Fruit fly (Drosophila melanogaster): ENCODE measurements around the gene eyg.
A peak's percentile ranks its signal among the peaks of the same experiment; 100 is the strongest.

The eyg gene

DNA sequence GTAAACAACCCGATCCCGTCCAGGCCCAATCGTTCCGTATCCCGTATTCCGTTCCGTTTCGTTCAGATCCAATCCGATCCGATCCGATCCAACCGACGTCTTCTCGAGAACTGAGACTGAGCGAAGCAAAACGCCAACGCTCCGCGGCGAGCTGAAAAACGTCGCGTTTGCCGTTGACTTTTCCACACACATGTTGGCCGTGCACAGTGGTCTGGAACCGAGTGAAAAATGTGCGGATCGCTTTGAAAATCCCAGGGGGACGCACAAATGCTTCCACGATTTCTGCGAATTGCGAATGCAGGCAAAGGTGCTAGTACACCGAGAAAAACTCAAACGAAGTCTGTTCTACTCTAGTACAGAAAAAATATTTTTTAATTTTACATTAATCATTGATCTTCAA is 17.1 kb upstream of the eyg start, which contains the start of gene CG10663:
TSS of gene CG10663 (minus strand) at position 88 of the 400 bp plus-strand sequence.
- no peak for TF ChIP-seq CG32264 (GFP tag; optimal IDR thresholded peaks at IDR 0.05)
- no peak for TF ChIP-seq N (GFP tag; optimal IDR thresholded peaks at IDR 0.05)
- TF ChIP-seq br (GFP tag; optimal IDR thresholded peaks at IDR 0.05), result no peak
- TF ChIP-seq sage (GFP tag; optimal IDR thresholded peaks at IDR 0.05), result no peak
- TF ChIP-seq OdsH (GFP tag; optimal IDR thresholded peaks at IDR 0.05), result no peak
- no peak for TF ChIP-seq dsf (GFP tag; optimal IDR thresholded peaks at IDR 0.05; ENCODE audit: borderline replicate concordance)
- no peak for TF ChIP-seq fru (GFP tag; optimal IDR thresholded peaks at IDR 0.05)
- no peak for TF ChIP-seq brk (GFP tag; optimal IDR thresholded peaks at IDR 0.05)
- TF ChIP-seq Hr78 (GFP tag; optimal IDR thresholded peaks at IDR 0.05), result no peak
- TF ChIP-seq sv (GFP tag; optimal IDR thresholded peaks at IDR 0.05), result no peak
- no peak for TF ChIP-seq h (GFP tag; optimal IDR thresholded peaks at IDR 0.05)
- no peak for TF ChIP-seq pan (optimal IDR thresholded peaks at IDR 0.05)
- TF ChIP-seq Jra (GFP tag; optimal IDR thresholded peaks at IDR 0.05), result no peak
- TF ChIP-seq Abd-B (GFP tag; optimal IDR thresholded peaks at IDR 0.05), result no peak
- TF ChIP-seq Rel (GFP tag; optimal IDR thresholded peaks at IDR 0.05), result no peak
- TF ChIP-seq Rel (tag; optimal IDR thresholded peaks at IDR 0.05), result no peak

DNA sequence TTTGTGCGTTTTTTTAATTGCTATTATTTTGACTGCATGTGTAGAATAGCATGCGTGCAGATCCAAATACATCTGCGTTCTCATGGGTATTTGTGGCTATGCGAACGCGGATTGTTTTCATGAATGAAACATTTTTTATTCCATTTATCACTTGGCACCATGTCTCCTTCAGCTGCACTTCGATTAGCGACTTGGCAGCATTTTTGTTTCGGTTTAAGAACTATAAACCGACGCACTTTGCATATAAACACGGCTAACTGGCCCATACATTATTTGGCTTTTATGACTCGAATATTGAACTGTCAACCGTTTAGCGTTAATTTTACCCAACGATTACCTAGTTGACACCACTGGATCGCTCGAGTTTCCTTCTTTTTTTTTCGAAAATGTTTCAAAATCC is 16.6 kb upstream of the eyg start:
- no peak for TF ChIP-seq psq (GFP tag; optimal IDR thresholded peaks at IDR 0.05)
- TF ChIP-seq brk (GFP tag; optimal IDR thresholded peaks at IDR 0.05), result no peak
- no peak for TF ChIP-seq Hr83 (GFP tag; optimal IDR thresholded peaks at IDR 0.05; ENCODE audit: poor library complexity, severe bottlenecking)
- no peak for TF ChIP-seq Vsx2 (GFP tag; optimal IDR thresholded peaks at IDR 0.05; ENCODE audit: partially characterized antibody)
- TF ChIP-seq rgr (GFP tag; optimal IDR thresholded peaks at IDR 0.05), result no peak

DNA sequence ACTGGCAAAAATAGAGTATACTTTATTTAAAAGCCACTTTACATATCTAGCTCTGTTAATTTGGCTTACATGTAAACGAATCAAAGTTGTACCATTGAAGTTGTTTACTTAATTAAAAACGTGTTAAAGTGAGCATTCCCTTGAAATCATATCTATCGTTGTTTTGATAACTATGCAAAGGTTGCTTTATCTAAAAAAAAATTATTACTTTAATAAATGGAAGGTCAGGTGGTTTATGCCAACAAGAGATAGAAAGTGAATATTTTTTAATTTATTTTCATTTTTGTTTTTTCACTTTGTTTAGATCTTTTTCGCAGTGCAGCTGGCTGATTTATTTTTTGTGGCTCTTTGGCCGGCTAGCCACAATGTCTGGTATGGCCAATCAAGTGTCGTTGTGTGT is 15.1 kb upstream of the eyg start:
- TF ChIP-seq Sp1 (GFP tag; optimal IDR thresholded peaks at IDR 0.05), result no peak
- peak; percentile 8 for TF ChIP-seq fru (GFP tag; optimal IDR thresholded peaks at IDR 0.05)
- peak; percentile 47 for TF ChIP-seq h (GFP tag; optimal IDR thresholded peaks at IDR 0.05)
- TF ChIP-seq rgr (GFP tag; optimal IDR thresholded peaks at IDR 0.05), result peak; percentile 21
- peak; percentile 68 for TF ChIP-seq sv (GFP tag; optimal IDR thresholded peaks at IDR 0.05)
- TF ChIP-seq psq (GFP tag; optimal IDR thresholded peaks at IDR 0.05), result peak; percentile 13
- TF ChIP-seq HLH106 (tag; optimal IDR thresholded peaks at IDR 0.05), result peak; percentile 16
- TF ChIP-seq Myc (optimal IDR thresholded peaks at IDR 0.05), result no peak
- TF ChIP-seq Hnf4 (GFP tag; optimal IDR thresholded peaks at IDR 0.05), result peak; percentile 14
- TF ChIP-seq foxo (GFP tag; optimal IDR thresholded peaks at IDR 0.05), result peak in 1 of 2 experiments; percentile 16
- no peak for TF ChIP-seq Dfd (GFP tag; optimal IDR thresholded peaks at IDR 0.05)
- TF ChIP-seq ey (GFP tag; optimal IDR thresholded peaks at IDR 0.05), result peak; percentile 13
- no peak for TF ChIP-seq Vsx2 (GFP tag; optimal IDR thresholded peaks at IDR 0.05; ENCODE audit: partially characterized antibody)

DNA sequence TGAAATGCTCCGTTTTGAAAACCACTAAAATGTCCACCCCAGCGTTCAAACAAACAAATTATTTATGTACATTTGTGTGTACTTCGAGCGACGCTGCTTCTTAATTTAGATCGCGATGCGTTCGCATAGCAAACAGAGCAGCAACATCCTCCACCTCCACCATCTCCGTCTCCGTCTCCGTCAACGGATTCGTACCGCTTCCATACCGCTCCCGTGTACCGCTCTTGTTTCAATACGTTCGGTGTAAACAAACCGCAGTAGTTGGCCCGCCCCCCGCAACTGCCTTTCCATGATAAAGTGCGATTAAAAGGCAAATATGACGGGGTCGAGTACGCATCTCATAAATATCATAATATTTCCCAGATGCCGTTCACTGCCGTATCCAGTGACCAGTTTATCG is 14.4 kb upstream of the eyg start, which contains the start of gene CG33725:
TSS of gene CG33725 (plus strand) at position 364 of the 400 bp plus-strand sequence.
- TF ChIP-seq Hnf4 (GFP tag; optimal IDR thresholded peaks at IDR 0.05) (no peak), Jra (GFP tag; optimal IDR thresholded peaks at IDR 0.05) (no peak), dl (GFP tag; optimal IDR thresholded peaks at IDR 0.05; ENCODE audit: insufficient read depth in 1 of 2, partially characterized antibody in 2 of 2) (no peak), rgr (GFP tag; optimal IDR thresholded peaks at IDR 0.05) (no peak), Abd-B (GFP tag; optimal IDR thresholded peaks at IDR 0.05) (no peak), CG9705 (GFP tag; optimal IDR thresholded peaks at IDR 0.05) (no peak), Vsx2 (GFP tag; optimal IDR thresholded peaks at IDR 0.05; ENCODE audit: partially characterized antibody) (no peak), psq (GFP tag; optimal IDR thresholded peaks at IDR 0.05) (no peak), Mio (GFP tag; optimal IDR thresholded peaks at IDR 0.05) (no peak), pan (optimal IDR thresholded peaks at IDR 0.05) (no peak), usp (GFP tag; optimal IDR thresholded peaks at IDR 0.05) (no peak), GATAd (GFP tag; optimal IDR thresholded peaks at IDR 0.05) (no peak), CrebA (GFP tag; optimal IDR thresholded peaks at IDR 0.05; ENCODE audit: borderline replicate concordance) (no peak), Dfd (GFP tag; optimal IDR thresholded peaks at IDR 0.05) (no peak)

DNA sequence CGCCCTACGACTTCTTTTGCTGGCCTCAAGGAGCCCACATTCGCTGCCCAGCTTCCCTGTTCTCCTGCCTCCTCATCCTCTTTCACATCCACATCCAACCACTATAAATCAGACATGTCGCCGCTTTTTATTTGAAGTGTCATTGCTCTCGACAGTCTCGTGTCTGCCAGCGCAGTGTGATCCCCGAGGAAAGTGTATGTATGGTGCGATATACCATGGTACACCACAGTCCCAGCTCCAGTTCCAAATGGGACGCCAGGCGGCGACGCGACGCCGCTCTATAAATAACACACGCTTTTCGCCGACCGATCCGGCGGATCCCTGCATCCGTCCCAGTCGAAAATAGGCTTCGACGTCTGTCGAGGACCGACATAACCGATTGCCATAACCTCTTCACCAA is 10.4 kb upstream of the eyg start:
- no peak for TF ChIP-seq dl (GFP tag; optimal IDR thresholded peaks at IDR 0.05; ENCODE audit: insufficient read depth in 1 of 2, partially characterized antibody in 2 of 2)
- no peak for TF ChIP-seq Myc (optimal IDR thresholded peaks at IDR 0.05)
- TF ChIP-seq woc (GFP tag; optimal IDR thresholded peaks at IDR 0.05), result no peak
- no peak for TF ChIP-seq Mio (GFP tag; optimal IDR thresholded peaks at IDR 0.05)
- no peak for TF ChIP-seq tai (GFP tag; optimal IDR thresholded peaks at IDR 0.05)
- no peak for TF ChIP-seq Rel (GFP tag; optimal IDR thresholded peaks at IDR 0.05)
- no peak for TF ChIP-seq Rel (tag; optimal IDR thresholded peaks at IDR 0.05)
- TF ChIP-seq fru (GFP tag; optimal IDR thresholded peaks at IDR 0.05), result no peak
- TF ChIP-seq lola (GFP tag; optimal IDR thresholded peaks at IDR 0.05), result no peak
- no peak for TF ChIP-seq usp (GFP tag; optimal IDR thresholded peaks at IDR 0.05)
- TF ChIP-seq CrebA (GFP tag; optimal IDR thresholded peaks at IDR 0.05; ENCODE audit: borderline replicate concordance), result no peak
- TF ChIP-seq CG9705 (GFP tag; optimal IDR thresholded peaks at IDR 0.05), result no peak
- no peak for TF ChIP-seq sage (GFP tag; optimal IDR thresholded peaks at IDR 0.05)
